Fruit fly (Drosophila melanogaster): ENCODE data around the gene CG13005.

dm6 chrX:16846575-16846974, 43.1 kb downstream of the CG13005 start:
- no peak for TF ChIP-seq CG8478 (optimal IDR thresholded peaks at IDR 0.05)
- TF ChIP-seq CTCF (optimal IDR thresholded peaks at IDR 0.05), result peak; percentile 87 to 88
